Fruit fly (Drosophila melanogaster) whole organism, embryonic: ENCODE data around the gene CG7634.

Experiments used
- Ada2b ChIP-seq: fragments of 200-800 bp; sonication (Bioruptor generic); IDR thresholded peaks from 2 replicates; pipeline ENCODE4 v1.3.6; 2022; ENCODE audit warnings: missing biosample characterization, missing genetic modification characterization
- Asciz ChIP-seq: fragments of 200-800 bp; sonication (Bioruptor generic); optimal IDR thresholded peaks from 2 replicates; lab custom pipeline; 2017; ENCODE audit warnings: missing biosample characterization, mild to moderate bottlenecking, missing genetic modification characterization, missing genetic modification reagents
- Bteb2 ChIP-seq: fragments of 200-800 bp; sonication (Bioruptor generic); optimal IDR thresholded peaks from 2 replicates; lab custom pipeline; 2016; ENCODE audit warnings: missing biosample characterization, missing genetic modification characterization
- CG10209 ChIP-seq: fragments of 200-800 bp; sonication (Bioruptor generic); optimal IDR thresholded peaks from 3 replicates; lab custom pipeline; 2017; ENCODE audit warnings: missing biosample characterization, mild to moderate bottlenecking, missing genetic modification characterization, missing genetic modification reagents
- CG10654 ChIP-seq: fragments of 200-800 bp; sonication (Bioruptor generic); optimal IDR thresholded peaks from 2 replicates; lab custom pipeline; 2016; ENCODE audit warnings: missing biosample characterization, missing genetic modification characterization
- CG13775 ChIP-seq: fragments of 200-800 bp; sonication (Bioruptor generic); optimal IDR thresholded peaks from 3 replicates; lab custom pipeline; 2017; ENCODE audit warnings: missing biosample characterization, mild to moderate bottlenecking, missing genetic modification characterization
- CG15073 ChIP-seq: fragments of 200-800 bp; sonication (Bioruptor generic); optimal IDR thresholded peaks from 2 replicates; lab custom pipeline; 2016; ENCODE audit warnings: missing biosample characterization, missing genetic modification characterization
- CG16779 ChIP-seq: fragments of 200-800 bp; sonication (Bioruptor generic); IDR thresholded peaks from 2 replicates; pipeline ENCODE4 v1.3.6; 2022; ENCODE audit warnings: missing biosample characterization, missing genetic modification characterization
- CG2875 ChIP-seq: fragments of 200-800 bp; sonication (Bioruptor generic); optimal IDR thresholded peaks from 2 replicates; lab custom pipeline; 2017; ENCODE audit warnings: missing biosample characterization, mild to moderate bottlenecking, missing genetic modification characterization, missing genetic modification reagents
- CG31224 ChIP-seq: fragments of 200-800 bp; sonication (Bioruptor generic); IDR thresholded peaks from 2 replicates; pipeline ENCODE4 v1.3.6; 2022; ENCODE audit warnings: missing biosample characterization, missing genetic modification characterization
- CG3407 ChIP-seq: fragments of 200-800 bp; sonication (Bioruptor generic); optimal IDR thresholded peaks from 2 replicates; lab custom pipeline; 2018; ENCODE audit warnings: missing biosample characterization, mild to moderate bottlenecking, missing genetic modification characterization
- CG34376 ChIP-seq: fragments of 200-800 bp; sonication (Bioruptor generic); optimal IDR thresholded peaks from 2 replicates; lab custom pipeline; 2018; ENCODE audit warnings: missing biosample characterization, mild to moderate bottlenecking, missing genetic modification characterization
- CG5180 ChIP-seq: fragments of 200-800 bp; sonication (Bioruptor generic); optimal IDR thresholded peaks from 3 replicates; lab custom pipeline; 2017; ENCODE audit warnings: missing biosample characterization, missing genetic modification characterization, mild to moderate bottlenecking, moderate library complexity, missing genetic modification reagents
- CG5245 ChIP-seq: fragments of 200-800 bp; sonication (Bioruptor generic); optimal IDR thresholded peaks from 3 replicates; lab custom pipeline; 2016; ENCODE audit warnings: missing biosample characterization, missing genetic modification characterization
- CG8478 ChIP-seq: fragments of >200 bp; optimal IDR thresholded peaks from 2 replicates; lab custom pipeline; 2018
- CG8765 ChIP-seq: fragments of 200-800 bp; sonication (Bioruptor generic); IDR thresholded peaks from 2 replicates; pipeline ENCODE4 v1.3.6; 2022; ENCODE audit warnings: missing biosample characterization, missing genetic modification characterization
- D ChIP-seq, 2 experiments: fragments of 200-800 bp in 1 of 2; fragments of >200 bp in 1 of 2; sonication (Bioruptor generic) in 1 of 2; optimal IDR thresholded peaks; 2 replicates in 1 of 2; 3 replicates in 1 of 2; lab custom pipeline; 2017; ENCODE audit warnings: mild to moderate bottlenecking in 1 of 2, missing biosample characterization in 1 of 2, missing genetic modification characterization in 1 of 2, missing genetic modification reagents in 1 of 2
- D19B ChIP-seq: fragments of 200-800 bp; sonication (Bioruptor generic); optimal IDR thresholded peaks from 2 replicates; lab custom pipeline; 2017; ENCODE audit warnings: missing biosample characterization, mild to moderate bottlenecking, missing genetic modification characterization
- Deaf1 ChIP-seq: fragments of 200-800 bp; optimal IDR thresholded peaks from 3 replicates; lab custom pipeline; 2019; ENCODE audit warnings: missing biosample characterization, mild to moderate bottlenecking, missing genetic modification characterization, moderate library complexity
- E2f2 ChIP-seq: fragments of 200-800 bp; sonication (Bioruptor generic); IDR thresholded peaks from 2 replicates; pipeline ENCODE4 v1.3.6; 2022; ENCODE audit warnings: missing biosample characterization, missing genetic modification characterization
- Hmr ChIP-seq: fragments of 200-800 bp; sonication (Bioruptor generic); optimal IDR thresholded peaks from 3 replicates; lab custom pipeline; 2017; ENCODE audit warnings: mild to moderate bottlenecking, missing biosample characterization, missing genetic modification reagents, missing genetic modification characterization
- Hr51 ChIP-seq, 2 experiments: fragments of 200-800 bp; sonication (Bioruptor generic); optimal IDR thresholded peaks; 2 replicates in 1 of 2; 3 replicates in 1 of 2; lab custom pipeline; 2016 to 2018; ENCODE audit warnings: missing biosample characterization in 2 of 2, missing genetic modification characterization in 2 of 2, mild to moderate bottlenecking in 1 of 2, moderate library complexity in 1 of 2
- Meics ChIP-seq: fragments of 200-800 bp; sonication (Bioruptor generic); optimal IDR thresholded peaks from 2 replicates; lab custom pipeline; 2017; ENCODE audit warnings: missing biosample characterization, mild to moderate bottlenecking, missing genetic modification characterization
- NC2α ChIP-seq: fragments of 200-800 bp; sonication (Bioruptor generic); optimal IDR thresholded peaks from 2 replicates; lab custom pipeline; 2016; ENCODE audit warnings: missing biosample characterization, missing genetic modification characterization
- Nf-YC ChIP-seq: fragments of 200-800 bp; optimal IDR thresholded peaks from 3 replicates; lab custom pipeline; 2019; ENCODE audit warnings: missing biosample characterization, mild to moderate bottlenecking, missing genetic modification characterization, moderate library complexity
- Poxn ChIP-seq: fragments of 200-800 bp; sonication (Bioruptor generic); IDR thresholded peaks from 2 replicates; pipeline ENCODE4 v1.3.6; 2022; ENCODE audit warnings: missing biosample characterization, missing genetic modification characterization
- Side ChIP-seq: fragments of 200-800 bp; sonication (Bioruptor generic); optimal IDR thresholded peaks from 2 replicates; lab custom pipeline; 2016; ENCODE audit warnings: missing biosample characterization, missing genetic modification characterization
- Trl ChIP-seq, 3 experiments: fragments of >200 bp in 2 of 3; fragments of 200-800 bp in 1 of 3; sonication (Bioruptor generic) in 1 of 3; optimal IDR thresholded peaks; 2 replicates in 1 of 3; 3 replicates in 2 of 3; lab custom pipeline; 2016 to 2017; ENCODE audit warnings: missing biosample characterization in 1 of 3, missing genetic modification characterization in 1 of 3
- cas ChIP-seq: fragments of 200-800 bp; sonication (Bioruptor generic); IDR thresholded peaks from 2 replicates; pipeline ENCODE4 v1.3.6; 2022; ENCODE audit warnings: missing biosample characterization, missing genetic modification characterization
- ci ChIP-seq: fragments of 200-800 bp; sonication (Bioruptor generic); IDR thresholded peaks from 3 replicates; pipeline ENCODE4 v1.3.6; 2022; ENCODE audit warnings: missing biosample characterization, missing genetic modification characterization
- da ChIP-seq: fragments of 200-800 bp; sonication (Bioruptor generic); optimal IDR thresholded peaks from 2 replicates; lab custom pipeline; 2016; ENCODE audit warnings: missing biosample characterization, missing genetic modification characterization
- gce ChIP-seq: fragments of 200-800 bp; sonication (Bioruptor generic); IDR thresholded peaks from 3 replicates; pipeline ENCODE4 v1.3.6; 2022; ENCODE audit warnings: missing biosample characterization, missing genetic modification characterization
- lbe ChIP-seq: fragments of 200-800 bp; sonication (Bioruptor generic); optimal IDR thresholded peaks from 2 replicates; lab custom pipeline; 2016; ENCODE audit warnings: missing biosample characterization, mild to moderate bottlenecking, missing genetic modification characterization
- lov ChIP-seq, 2 experiments: fragments of 200-800 bp in 1 of 2; fragments of >200 bp in 1 of 2; sonication (Bioruptor generic) in 1 of 2; IDR thresholded peaks in 1 of 2; optimal IDR thresholded peaks in 1 of 2; 2 replicates in 1 of 2; 3 replicates in 1 of 2; pipeline versions ENCODE4 v1.3.6 to Lab custom; 2017 to 2022; ENCODE audit warnings: missing biosample characterization in 1 of 2, missing genetic modification characterization in 1 of 2
- pb ChIP-seq: fragments of 200-800 bp; sonication (Bioruptor generic); optimal IDR thresholded peaks from 3 replicates; lab custom pipeline; 2016; ENCODE audit warnings: missing biosample characterization, missing genetic modification characterization
- pfk ChIP-seq: fragments of 200-800 bp; sonication (Bioruptor generic); optimal IDR thresholded peaks from 2 replicates; lab custom pipeline; 2018; ENCODE audit warnings: missing biosample characterization, mild to moderate bottlenecking, missing genetic modification characterization, moderate library complexity
- pho ChIP-seq: fragments of 200-800 bp; sonication (Bioruptor generic); optimal IDR thresholded peaks from 2 replicates; lab custom pipeline; 2016; ENCODE audit warnings: missing biosample characterization, missing genetic modification characterization
- pros ChIP-seq: fragments of 200-800 bp; sonication (Bioruptor generic); optimal IDR thresholded peaks from 3 replicates; lab custom pipeline; 2019; ENCODE audit warnings: missing biosample characterization, mild to moderate bottlenecking, missing genetic modification characterization, moderate library complexity
- sna ChIP-seq: fragments of 200-800 bp; sonication (Bioruptor generic); IDR thresholded peaks from 2 replicates; pipeline ENCODE4 v1.3.6; 2022; ENCODE audit warnings: missing biosample characterization, missing genetic modification characterization; ENCODE audit not compliant: partially characterized antibody
- so ChIP-seq: fragments of 200-800 bp; sonication (Bioruptor generic); IDR thresholded peaks from 3 replicates; pipeline ENCODE4 v1.3.6; 2022; ENCODE audit warnings: missing biosample characterization, missing genetic modification characterization
- tll ChIP-seq, 2 experiments: fragments of 200-800 bp in 1 of 2; fragments of >200 bp in 1 of 2; sonication (Bioruptor generic) in 1 of 2; optimal IDR thresholded peaks; 2 replicates each; lab custom pipeline; 2017 to 2019; ENCODE audit warnings: missing biosample characterization in 2 of 2, missing genetic modification characterization in 2 of 2, mild to moderate bottlenecking in 1 of 2, moderate library complexity in 1 of 2
- tna ChIP-seq: fragments of 200-800 bp; sonication (Bioruptor generic); IDR thresholded peaks from 2 replicates; pipeline ENCODE4 v1.3.6; 2022; ENCODE audit warnings: missing biosample characterization, missing genetic modification characterization; ENCODE audit not compliant: partially characterized antibody
- twi ChIP-seq: fragments of 200-800 bp; optimal IDR thresholded peaks from 2 replicates; lab custom pipeline; 2019; ENCODE audit warnings: missing biosample characterization, mild to moderate bottlenecking, missing genetic modification characterization, moderate library complexity
- wor ChIP-seq: fragments of 200-800 bp; sonication (Bioruptor generic); IDR thresholded peaks from 2 replicates; pipeline ENCODE4 v1.3.6; 2022; ENCODE audit warnings: missing biosample characterization, missing genetic modification characterization

The CG7634 gene

dm6 chr3L:21604265-21604664 is 39.0 kb downstream of the CG7634 start (continued):
- TF ChIP-seq E2f2 (peak; percentile 72), CG2875 (GFP tag; lab: Kevin White, UChicago) (peak; percentile 40), ci (GFP tag; lab: Robert Waterston, UW) (peak; percentile 83), CG15073 (no peak), D19B (GFP tag; lab: Kevin White, UChicago) (no peak), lbe (GFP tag; lab: Kevin White, UChicago) (no peak), Side (GFP tag; lab: Kevin White, UChicago) (peak; percentile 43), lov (optimal IDR thresholded peaks at IDR 0.05; lab: Kevin White, UChicago) (no peak), lov (GFP tag; IDR thresholded peaks at IDR 0.05; lab: Robert Waterston, UW) (no peak), tll (GFP tag; optimal IDR thresholded peaks at IDR 0.05; lab: Kevin White, UChicago) (peak in 1 of 2 experiments; percentile 53), Poxn (GFP tag; lab: Robert Waterston, UW) (no peak), pb (GFP tag; lab: Kevin White, UChicago) (peak; percentile 56), CG5180 (no peak), CG31224 (no peak), CG8765 (GFP tag; lab: Robert Waterston, UW) (peak; percentile 45; the same call in 1 of the 2 replicates), CG13775 (GFP tag; lab: Kevin White, UChicago) (peak; percentile 17), tna (GFP tag; lab: Robert Waterston, UW) (no peak), Deaf1 (tag; lab: Kevin White, UChicago) (no peak), Nf-YC (tag; lab: Kevin White, UChicago) (peak; percentile 63), Hr51 (GFP tag; optimal IDR thresholded peaks at IDR 0.05; lab: Kevin White, UChicago) (peak in 1 of 2 experiments; percentile 16), Ada2b (GFP tag; lab: Robert Waterston, UW) (0 out of 2 replicates have a peak, but pooled peaks have one; percentile 16), twi (tag; lab: Kevin White, UChicago) (no peak), CG10654 (GFP tag; lab: Kevin White, UChicago) (peak; percentile 50), Trl (optimal IDR thresholded peaks at IDR 0.05; lab: Kevin White, UChicago) (peak; percentile 13 to 30), Trl (GFP tag; optimal IDR thresholded peaks at IDR 0.05; lab: Kevin White, UChicago) (peak; percentile 83), pros (no peak), NC2α (GFP tag; lab: Kevin White, UChicago) (no peak), pho (GFP tag; lab: Kevin White, UChicago) (peak; percentile 36), da (peak; percentile 66), Hmr (peak; percentile 52), CG10209 (GFP tag; lab: Kevin White, UChicago) (peak; percentile 16), CG3407 (peak; percentile 29), D (optimal IDR thresholded peaks at IDR 0.05; lab: Kevin White, UChicago) (no peak), D (GFP tag; optimal IDR thresholded peaks at IDR 0.05; lab: Kevin White, UChicago) (no peak), Asciz (GFP tag; lab: Kevin White, UChicago) (no peak), pfk (GFP tag; lab: Kevin White, UChicago) (no peak), sna (no peak), CG34376 (GFP tag; lab: Kevin White, UChicago) (no peak), CG16779 (GFP tag; lab: Robert Waterston, UW) (0 out of 2 replicates have a peak, but pooled peaks have one; percentile 60), wor (GFP tag; lab: Robert Waterston, UW) (0 out of 2 replicates have a peak, but pooled peaks have one; percentile 17), Meics (GFP tag; lab: Kevin White, UChicago) (no peak), gce (GFP tag; lab: Robert Waterston, UW) (peak; percentile 4; the same call in 1 of the 3 replicates), so (no peak), Bteb2 (GFP tag; lab: Kevin White, UChicago) (peak; percentile 2), CG8478 (lab: Kevin White, UChicago) (no peak), CG5245 (GFP tag; lab: Kevin White, UChicago) (peak; percentile 75), cas (GFP tag; lab: Robert Waterston, UW) (no peak)
- TF ChIP-seq, all 482 proteins: peak for 232
